Worm (Caenorhabditis elegans): ENCODE measurements around the gene ndub-2.
A peak's percentile ranks its signal among the peaks of the same experiment; 100 is the strongest.

DNA sequence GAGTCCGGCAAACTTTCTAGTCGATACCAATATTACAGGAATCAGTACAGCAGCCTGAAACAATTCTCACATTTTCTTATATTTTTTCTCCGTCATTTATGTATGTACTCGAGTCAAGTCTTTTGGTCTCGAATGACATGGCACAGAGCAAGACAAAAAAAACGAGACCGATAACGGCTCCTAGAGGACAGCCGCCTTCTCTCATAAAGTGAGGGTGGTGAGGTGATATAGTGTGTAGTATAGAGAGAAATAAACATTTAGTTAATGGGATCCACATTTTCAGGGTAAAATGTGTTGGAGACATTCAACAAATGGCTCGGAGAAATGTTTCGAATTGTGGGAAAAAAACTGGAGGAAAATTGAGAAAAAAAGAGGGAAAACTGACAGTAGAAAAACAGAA, 34.0 kb upstream of the ndub-2 start:
- peak; percentile 53 for TF ChIP-seq aly-2 (tag; optimal IDR thresholded peaks at IDR 0.05)
- TF ChIP-seq ztf-11 (tag; optimal IDR thresholded peaks at IDR 0.05): no peak
- no peak for TF ChIP-seq nhr-76 (tag; optimal IDR thresholded peaks at IDR 0.05)
- TF ChIP-seq fkh-10 (GFP tag; optimal IDR thresholded peaks at IDR 0.05): no peak
- TF ChIP-seq lin-14 (GFP tag; optimal IDR thresholded peaks at IDR 0.05): peak; percentile 94

All from whole organism, L1 larva.